Worm (Caenorhabditis elegans) whole organism, dauer: ENCODE data around the gene vit-3.

Experiments used
- unc-62 ChIP-seq: sonication (generic microtip); optimal IDR thresholded peaks from 2 replicates; lab custom pipeline; 2017; ENCODE audit warnings: missing biosample characterization, missing genetic modification reagents, missing genetic modification characterization

Gene vit-3

DNA sequence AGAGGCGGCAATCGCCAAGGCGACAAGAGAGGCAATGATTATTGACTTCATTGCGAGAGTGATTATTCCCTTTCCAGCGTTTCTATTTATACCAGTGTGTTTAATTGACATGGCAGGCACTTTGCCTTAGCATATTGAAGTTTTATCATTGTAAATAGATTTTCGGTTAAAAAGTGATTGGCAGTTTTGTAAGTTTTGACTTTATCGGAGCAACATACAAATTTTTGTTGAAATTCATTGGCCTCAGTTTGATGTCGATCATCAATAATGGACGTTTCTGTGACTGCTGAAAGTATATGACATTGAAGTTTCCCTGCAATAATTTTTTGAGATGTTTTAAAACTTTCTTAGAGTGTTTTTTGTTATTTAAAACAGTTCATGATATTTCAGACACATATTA, at the start of gene vit-3:
Gene vit-3, minus strand, starts transcription at position 60 of the 400 bp plus-strand sequence.
- no peak for TF ChIP-seq unc-62 (GFP tag; lab: Kevin White, UChicago)

DNA sequence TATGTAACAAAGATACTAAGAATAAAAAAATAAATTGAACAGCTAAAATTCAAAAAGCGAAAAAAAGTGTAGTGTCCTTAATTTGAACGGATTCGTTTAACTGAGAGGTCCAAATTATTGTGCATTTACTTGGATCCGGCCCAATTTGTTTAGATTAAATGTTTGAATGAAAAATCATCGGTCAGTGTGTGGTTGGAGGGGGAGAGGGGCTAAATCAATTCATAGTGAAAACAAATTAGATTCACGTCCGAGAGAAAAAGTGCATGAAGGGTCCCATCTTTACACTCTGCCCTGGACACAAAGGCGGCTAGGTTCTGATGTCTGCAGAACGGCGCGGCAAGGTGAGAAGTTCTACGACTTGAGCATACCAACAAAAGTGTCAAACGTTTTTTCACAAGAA, 46.5 kb upstream of the vit-3 start:
- TF ChIP-seq unc-62 (GFP tag; lab: Kevin White, UChicago), result no peak

DNA sequence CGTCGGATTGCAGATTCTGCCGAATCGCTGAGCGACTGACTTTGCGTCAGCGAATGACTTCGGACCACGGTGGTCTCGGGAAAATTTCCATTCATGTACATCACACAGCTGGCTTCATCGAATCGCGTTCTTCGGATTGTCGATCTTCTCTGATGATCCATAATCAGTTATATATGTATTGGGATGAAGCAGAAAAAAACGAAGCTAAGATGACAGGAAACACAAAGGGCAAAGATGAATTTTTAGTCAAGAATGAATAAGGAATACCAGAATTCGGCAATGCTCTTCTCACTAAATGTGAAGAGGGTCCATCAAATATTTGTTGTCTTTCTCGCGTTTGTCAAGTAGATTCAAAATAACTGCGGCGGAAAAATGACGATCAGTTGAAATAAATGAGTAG, 44.9 kb upstream of the vit-3 start, which contains the start of gene del-9:
Gene del-9, minus strand, starts transcription at position 101 of the 400 bp plus-strand sequence.
- no peak for TF ChIP-seq unc-62 (GFP tag; lab: Kevin White, UChicago)

- no peak for TF ChIP-seq unc-62 (GFP tag; lab: Kevin White, UChicago)
These were observed 41.3 kb upstream of the vit-3 start for ce11 chrX:3613665-3614064.

DNA sequence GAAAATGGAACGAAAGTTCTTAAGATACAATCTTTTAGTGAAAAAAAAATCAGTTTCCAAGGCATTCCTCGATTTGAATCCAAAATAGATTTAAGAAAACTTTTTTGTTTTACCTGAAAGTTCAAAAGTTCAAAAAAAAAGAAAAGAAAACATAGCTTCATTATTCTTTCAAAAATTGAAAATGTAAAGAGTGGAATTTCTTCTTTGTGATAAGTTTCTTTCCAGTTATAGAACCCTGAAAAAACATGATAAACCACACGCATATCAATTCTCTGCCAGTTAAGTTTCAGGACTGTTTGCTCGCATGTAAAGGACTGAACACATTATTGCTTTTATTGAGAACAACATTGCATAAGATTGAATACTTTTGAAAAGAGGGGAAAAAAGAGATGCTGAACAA, 39.4 kb upstream of the vit-3 start:
- TF ChIP-seq unc-62 (GFP tag; lab: Kevin White, UChicago), result no peak

- no peak for TF ChIP-seq unc-62 (GFP tag; lab: Kevin White, UChicago)
These were observed 38.8 kb upstream of the vit-3 start, which contains the start of gene C18B2.5 for ce11 chrX:3611042-3611623. Gene C18B2.5, minus strand, starts transcription at chrX:3611092.

DNA sequence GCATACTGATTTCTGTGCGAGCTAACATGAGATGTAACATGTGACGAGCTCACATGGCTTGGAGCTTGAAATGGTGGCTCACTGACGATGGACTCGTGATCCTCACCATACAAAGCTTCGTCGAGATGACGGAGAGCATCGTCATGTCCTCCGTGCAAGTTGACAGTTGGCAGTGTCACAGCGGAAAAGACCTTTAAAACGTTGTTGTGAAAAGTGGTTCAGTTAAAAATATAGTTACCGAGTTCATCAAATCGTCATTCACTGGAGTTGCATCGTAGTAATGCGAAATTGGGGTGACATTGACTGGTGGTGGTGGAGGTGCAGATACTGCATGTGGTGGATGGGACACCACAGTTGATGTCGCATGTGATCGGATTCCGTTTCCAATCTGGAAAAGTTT, 38.1 kb upstream of the vit-3 start:
- TF ChIP-seq unc-62 (GFP tag; lab: Kevin White, UChicago), result no peak

- TF ChIP-seq unc-62 (GFP tag; lab: Kevin White, UChicago), result no peak
These were observed 33.4 kb upstream of the vit-3 start, which contains the start of gene C18B2.4 for ce11 chrX:3605727-3606126. Gene C18B2.4, minus strand, starts transcription at chrX:3605741.

ce11 chrX:3602622-3603021, 30.3 kb upstream of the vit-3 start:
- no peak for TF ChIP-seq unc-62 (GFP tag; lab: Kevin White, UChicago)

DNA sequence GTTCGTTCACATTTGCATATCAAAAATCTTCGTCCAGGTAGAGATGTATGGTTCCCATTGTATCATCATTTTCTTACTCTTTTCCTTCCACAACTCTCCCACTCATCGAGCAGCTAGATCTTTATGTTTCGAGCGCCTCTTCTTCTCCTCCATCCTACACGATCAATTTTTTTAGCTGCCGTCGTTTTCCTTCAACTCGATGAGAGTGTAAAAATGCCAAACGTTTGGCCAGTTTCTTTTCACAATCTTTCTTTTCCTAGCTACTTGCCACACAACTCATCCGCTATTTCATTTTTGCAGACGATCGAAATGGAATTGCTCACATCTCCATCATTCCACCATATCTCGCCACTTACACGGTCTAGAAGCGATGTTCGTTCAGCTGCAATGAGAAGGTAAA, 29.2 kb upstream of the vit-3 start, which contains the start of gene C18B2.3:
Gene C18B2.3, plus strand, starts transcription at position 301 of the 400 bp plus-strand sequence.
- no peak for TF ChIP-seq unc-62 (GFP tag; lab: Kevin White, UChicago)

DNA sequence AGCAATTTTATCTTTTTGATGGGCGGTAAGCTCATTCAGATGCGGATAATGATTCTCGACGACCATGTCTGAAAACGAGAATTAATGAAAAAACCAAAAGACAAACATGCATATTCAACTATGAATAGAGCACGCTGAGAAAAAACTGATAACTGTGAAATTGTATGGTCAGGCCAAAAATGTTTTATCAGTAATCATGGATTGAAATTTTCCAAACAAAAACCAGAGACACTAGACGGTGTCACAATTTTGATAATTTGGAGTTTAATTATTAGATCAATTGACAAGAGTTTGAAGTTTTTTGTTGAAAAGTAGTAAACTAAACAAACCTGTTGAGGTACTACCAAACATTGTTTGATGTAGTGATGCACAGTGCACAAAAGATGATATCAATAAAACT, 28.0 kb upstream of the vit-3 start, which contains the start of gene cgr-1:
Gene cgr-1, minus strand, starts transcription at position 68 of the 400 bp plus-strand sequence.
- no peak for TF ChIP-seq unc-62 (GFP tag; lab: Kevin White, UChicago)

DNA sequence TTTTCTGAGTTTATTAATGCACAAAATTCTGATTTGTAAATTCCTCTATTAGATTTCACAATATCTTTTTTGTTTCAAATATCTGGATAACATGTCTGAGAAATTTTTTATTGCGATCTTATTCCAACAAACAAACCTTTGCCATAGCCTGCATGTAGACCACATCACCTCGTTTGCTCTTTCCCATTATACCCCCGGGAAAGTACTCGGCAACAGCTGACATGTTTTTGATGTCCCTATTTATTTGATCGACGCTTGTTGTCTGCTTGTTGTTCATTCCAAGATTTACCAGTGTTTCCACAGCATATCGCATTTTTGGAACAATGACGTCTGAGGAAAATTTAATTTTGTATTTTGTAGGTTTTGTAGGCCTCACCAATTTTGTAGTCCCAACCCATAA, 27.5 kb upstream of the vit-3 start:
- no peak for TF ChIP-seq unc-62 (GFP tag; lab: Kevin White, UChicago)

- TF ChIP-seq unc-62 (GFP tag; lab: Kevin White, UChicago), result no peak
These were observed 24.6 kb upstream of the vit-3 start for ce11 chrX:3596967-3597366.

ce11 chrX:3596303-3596772, 24.0 kb upstream of the vit-3 start, which contains the start of gene T27A10.6:
Gene T27A10.6, minus strand, starts transcription at chrX:3596353.
- TF ChIP-seq unc-62 (GFP tag; lab: Kevin White, UChicago), result no peak

DNA sequence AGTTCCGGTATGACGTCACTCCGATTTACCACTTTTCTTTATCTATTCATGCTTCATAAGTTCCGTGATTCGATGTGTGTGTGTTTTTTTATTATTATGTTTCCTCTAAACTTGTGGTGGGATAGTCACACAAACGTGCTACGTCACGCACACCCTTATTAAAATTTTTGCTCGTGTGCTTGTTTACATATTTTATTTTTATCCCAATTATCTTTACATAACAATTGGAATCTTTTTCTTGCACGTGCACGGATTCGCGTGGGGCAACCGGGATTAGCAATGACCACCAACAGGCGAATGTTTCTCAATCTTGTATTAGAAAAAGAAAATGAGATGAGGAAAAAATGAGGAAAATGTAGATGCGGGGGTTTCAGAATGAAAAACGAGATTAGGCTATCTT, 18.2 kb upstream of the vit-3 start:
- TF ChIP-seq unc-62 (GFP tag; lab: Kevin White, UChicago), result no peak

- no peak for TF ChIP-seq unc-62 (GFP tag; lab: Kevin White, UChicago)
These were observed 13.3 kb upstream of the vit-3 start, which contains the start of gene T27A10.2 for ce11 chrX:3585625-3586024. Gene T27A10.2, plus strand, starts transcription at chrX:3585957.

DNA sequence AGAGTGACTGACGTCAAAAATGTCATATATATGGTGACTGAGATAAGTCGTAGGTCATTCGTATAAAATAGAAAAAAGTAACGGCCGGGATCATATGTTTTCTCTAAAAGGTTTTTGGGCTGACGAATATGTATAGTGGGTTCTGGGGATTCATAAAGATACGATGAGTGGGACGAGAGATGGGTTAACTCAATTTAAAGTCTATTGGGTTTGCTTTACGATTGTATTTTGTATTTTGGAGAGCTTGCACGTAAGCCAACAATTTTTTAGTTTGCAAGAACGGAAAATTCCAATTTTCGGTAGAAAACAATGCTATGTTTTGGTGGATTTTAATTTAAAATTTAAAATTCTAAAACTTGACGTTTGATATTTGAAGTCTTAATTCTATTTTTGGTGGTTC, 12.1 kb upstream of the vit-3 start:
- no peak for TF ChIP-seq unc-62 (GFP tag; lab: Kevin White, UChicago)
